Worm (Caenorhabditis elegans) whole organism, young adult: ENCODE measurements around the gene F40F9.3.

Experiments used
- F23B12.7 ChIP-seq: sonication (generic microtip); optimal IDR thresholded peaks from 2 replicates; lab custom pipeline; 2017; ENCODE audit warnings: missing genetic modification characterization, mild to moderate bottlenecking, missing compliant biosample characterization, antibody characterized with exemption, moderate library complexity; ENCODE audit not compliant: insufficient read depth
- F55B11.4 ChIP-seq: sonication (generic microtip); optimal IDR thresholded peaks from 2 replicates; lab custom pipeline; 2016; ENCODE audit warnings: missing compliant biosample characterization, missing genetic modification characterization, borderline replicate concordance; ENCODE audit not compliant: insufficient read depth
- T07F8.4 ChIP-seq: sonication (generic microtip); optimal IDR thresholded peaks from 2 replicates; lab custom pipeline; 2016; ENCODE audit warnings: mild to moderate bottlenecking, missing genetic modification characterization, moderate library complexity, missing compliant biosample characterization
- Y95B8A.8 ChIP-seq: fragments of 200-800 bp; sonication (Bioruptor generic); IDR thresholded peaks from 2 replicates; pipeline ENCODE4 v1.3.6; 2022; ENCODE audit warnings: missing genetic modification reagents, missing genetic modification characterization, missing compliant biosample characterization
- ceh-27 ChIP-seq: fragments of 200-800 bp; sonication (Bioruptor generic); optimal IDR thresholded peaks from 2 replicates; lab custom pipeline; 2018; ENCODE audit warnings: mild to moderate bottlenecking, missing genetic modification characterization, moderate library complexity, missing compliant biosample characterization
- chd-7 ChIP-seq: sonication (generic microtip); optimal IDR thresholded peaks from 2 replicates; lab custom pipeline; 2016; ENCODE audit warnings: mild to moderate bottlenecking, missing genetic modification characterization, moderate library complexity, missing compliant biosample characterization
- die-1 ChIP-seq: sonication (generic microtip); optimal IDR thresholded peaks from 2 replicates; lab custom pipeline; 2016; ENCODE audit warnings: missing genotype, mild to moderate bottlenecking, missing genetic modification characterization, missing compliant biosample characterization
- let-526 ChIP-seq: fragments of 200-800 bp; sonication (Bioruptor generic); IDR thresholded peaks from 2 replicates; pipeline ENCODE4 v1.3.6; 2022; ENCODE audit warnings: missing genetic modification reagents, missing genetic modification characterization, missing compliant biosample characterization
- lsl-1 ChIP-seq: fragments of 200-800 bp; sonication (Bioruptor generic); optimal IDR thresholded peaks from 2 replicates; lab custom pipeline; 2018; ENCODE audit warnings: mild to moderate bottlenecking, missing genetic modification characterization, moderate library complexity, missing compliant biosample characterization
- rcor-1 ChIP-seq: fragments of 200-800 bp; sonication (Bioruptor generic); IDR thresholded peaks from 2 replicates; pipeline ENCODE4 v1.3.6; 2022; ENCODE audit warnings: missing genetic modification reagents, missing genetic modification characterization, missing compliant biosample characterization
- somi-1 ChIP-seq: fragments of 200-800 bp; sonication (Bioruptor generic); optimal IDR thresholded peaks from 2 replicates; lab custom pipeline; 2018; ENCODE audit warnings: mild to moderate bottlenecking, missing genetic modification characterization, missing compliant biosample characterization
- unc-130 ChIP-seq: sonication (generic microtip); optimal IDR thresholded peaks from 2 replicates; lab custom pipeline; 2016; ENCODE audit warnings: missing genetic modification reagents, missing genetic modification characterization, missing compliant biosample characterization
- unc-62 ChIP-seq: fragments of 150-350 bp; optimal IDR thresholded peaks from 2 replicates; lab custom pipeline; 2014; ENCODE audit warnings: missing biosample characterization, missing genetic modification reagents, missing genetic modification characterization
- ztf-6 ChIP-seq: fragments of 200-800 bp; sonication (Bioruptor generic); IDR thresholded peaks from 2 replicates; pipeline ENCODE4 v1.3.6; 2022; ENCODE audit warnings: missing genetic modification reagents, missing genetic modification characterization, missing compliant biosample characterization

- TF ChIP-seq unc-130 (peak; percentile 12), chd-7 (peak; percentile 96), rcor-1 (peak; percentile 63), unc-62 (GFP tag; lab: Kevin White, UChicago) (peak; percentile 32), F23B12.7 (tag; lab: Kevin White, UChicago) (no peak), somi-1 (GFP tag; lab: Kevin White, UChicago) (peak; percentile 82), let-526 (GFP tag; lab: Robert Waterston, UW) (peak; percentile 88; the same call in 1 of the 2 replicates), die-1 (peak; percentile 36), T07F8.4 (peak; percentile 39), F55B11.4 (tag; lab: Kevin White, UChicago) (no peak), ztf-6 (GFP tag; lab: Robert Waterston, UW) (0 out of 2 replicates have a peak, but pooled peaks have one; percentile 62), Y95B8A.8 (GFP tag; lab: Robert Waterston, UW) (0 out of 2 replicates have a peak, but pooled peaks have one; percentile 33), ceh-27 (GFP tag; lab: Kevin White, UChicago) (peak; percentile 95), lsl-1 (GFP tag; lab: Kevin White, UChicago) (no peak)
Observed at ce11 chrV:9730743-9731706, 16.0 kb downstream of the F40F9.3 start.
